Fruit fly (Drosophila melanogaster) whole organism, wandering third instar larva: ENCODE results near the gene mus101.

Experiments
- Abd-B ChIP-seq: fragments of >200 bp; optimal IDR thresholded peaks from 2 replicates; lab custom pipeline; 2017; ENCODE audit warnings: missing biosample characterization, missing genetic modification characterization
- CG32264 ChIP-seq: fragments of 200-800 bp; sonication (Bioruptor generic); optimal IDR thresholded peaks from 2 replicates; lab custom pipeline; 2016; ENCODE audit warnings: missing biosample characterization, missing genetic modification characterization
- CG9705 ChIP-seq: fragments of 200-800 bp; sonication (Bioruptor generic); optimal IDR thresholded peaks from 2 replicates; lab custom pipeline; 2018; ENCODE audit warnings: missing biosample characterization, mild to moderate bottlenecking, missing genetic modification characterization
- CrebA ChIP-seq: fragments of 200-800 bp; sonication (Bioruptor generic); optimal IDR thresholded peaks from 2 replicates; lab custom pipeline; 2016; ENCODE audit warnings: missing biosample characterization, mild to moderate bottlenecking, missing genetic modification characterization, borderline replicate concordance
- Dfd ChIP-seq: fragments of >200 bp; optimal IDR thresholded peaks from 2 replicates; lab custom pipeline; 2017; ENCODE audit warnings: missing biosample characterization, missing genetic modification characterization
- Dif ChIP-seq: fragments of 200-275, 200-300 bp; sonication (Bioruptor generic); optimal IDR thresholded peaks from 2 replicates; lab custom pipeline; 2018; ENCODE audit warnings: missing biosample characterization, missing genetic modification characterization; ENCODE audit not compliant: partially characterized antibody
- HLH106 ChIP-seq: fragments of 200-800 bp; optimal IDR thresholded peaks from 3 replicates; lab custom pipeline; 2019; ENCODE audit warnings: missing biosample characterization, mild to moderate bottlenecking, missing genetic modification characterization, moderate library complexity
- Hnf4 ChIP-seq: fragments of 200-800 bp; sonication (Bioruptor generic); optimal IDR thresholded peaks from 2 replicates; lab custom pipeline; 2016; ENCODE audit warnings: missing biosample characterization, mild to moderate bottlenecking, missing genetic modification characterization
- Hr78 ChIP-seq: fragments of >200 bp; optimal IDR thresholded peaks from 2 replicates; lab custom pipeline; 2017; ENCODE audit warnings: missing biosample characterization, missing genetic modification characterization
- Myc ChIP-seq: fragments of >200 bp; optimal IDR thresholded peaks from 2 replicates; lab custom pipeline; 2017
- N ChIP-seq: fragments of >200 bp; optimal IDR thresholded peaks from 2 replicates; lab custom pipeline; 2018; ENCODE audit warnings: missing biosample characterization, missing external identifiers, missing genetic modification characterization
- OdsH ChIP-seq: fragments of 200-800 bp; sonication (Bioruptor generic); optimal IDR thresholded peaks from 2 replicates; lab custom pipeline; 2016; ENCODE audit warnings: missing biosample characterization, mild to moderate bottlenecking, missing genetic modification characterization
- Rel ChIP-seq, 2 experiments: fragments of 200-800 bp; sonication (Bioruptor generic) in 1 of 2; optimal IDR thresholded peaks; 2 replicates in 1 of 2; 3 replicates in 1 of 2; lab custom pipeline; 2016 to 2019; ENCODE audit warnings: mild to moderate bottlenecking in 2 of 2, missing biosample characterization in 2 of 2, missing genetic modification characterization in 2 of 2, moderate library complexity in 1 of 2
- Sp1 ChIP-seq: fragments of 200-800 bp; sonication (Bioruptor generic); optimal IDR thresholded peaks from 3 replicates; lab custom pipeline; 2019; ENCODE audit warnings: missing biosample characterization, mild to moderate bottlenecking, missing genetic modification characterization, moderate library complexity
- Vsx2 ChIP-seq: fragments of 200-300, 225-300 bp; sonication (Bioruptor generic); optimal IDR thresholded peaks from 2 replicates; lab custom pipeline; 2018; ENCODE audit warnings: missing biosample characterization, missing genetic modification characterization; ENCODE audit not compliant: partially characterized antibody
- br ChIP-seq: fragments of 200-800 bp; sonication (Bioruptor generic); optimal IDR thresholded peaks from 2 replicates; lab custom pipeline; 2016; ENCODE audit warnings: missing biosample characterization, missing genetic modification characterization
- brk ChIP-seq: fragments of 200-800 bp; sonication (Bioruptor generic); optimal IDR thresholded peaks from 2 replicates; lab custom pipeline; 2016; ENCODE audit warnings: missing biosample characterization, mild to moderate bottlenecking, missing genetic modification characterization
- dl ChIP-seq, 2 experiments: fragments of 175-275, 200-275 bp in 1 of 2; fragments of 200-275 bp in 1 of 2; sonication (Bioruptor generic); optimal IDR thresholded peaks; lab custom pipeline; 2018; ENCODE audit warnings: mild to moderate bottlenecking in 2 of 2, missing biosample characterization in 2 of 2, missing genetic modification characterization in 2 of 2, moderate library complexity in 2 of 2; ENCODE audit not compliant: partially characterized antibody in 2 of 2, insufficient read depth in 1 of 2
- dmrt93B ChIP-seq: fragments of 200-800 bp; sonication (Bioruptor generic); optimal IDR thresholded peaks from 2 replicates; lab custom pipeline; 2018; ENCODE audit warnings: missing biosample characterization, mild to moderate bottlenecking, missing genetic modification characterization
- ey ChIP-seq: fragments of 200-800 bp; sonication (Bioruptor generic); optimal IDR thresholded peaks from 2 replicates; lab custom pipeline; 2016; ENCODE audit warnings: missing biosample characterization, missing genetic modification characterization
- foxo ChIP-seq, 2 experiments: fragments of 200-800 bp; sonication (Bioruptor generic); optimal IDR thresholded peaks; 2 replicates in 1 of 2; 3 replicates in 1 of 2; lab custom pipeline; 2016 to 2017; ENCODE audit warnings: missing biosample characterization in 2 of 2, missing genetic modification characterization in 2 of 2
- fru ChIP-seq: fragments of 200-800 bp; sonication (Bioruptor generic); optimal IDR thresholded peaks from 3 replicates; lab custom pipeline; 2016; ENCODE audit warnings: missing biosample characterization, mild to moderate bottlenecking, missing genetic modification characterization
- h ChIP-seq: fragments of 200-800 bp; sonication (Bioruptor generic); optimal IDR thresholded peaks from 3 replicates; lab custom pipeline; 2016; ENCODE audit warnings: missing biosample characterization, mild to moderate bottlenecking, missing genetic modification characterization
- jim ChIP-seq: fragments of 175-275, 200-325 bp; sonication (Bioruptor generic); optimal IDR thresholded peaks from 2 replicates; lab custom pipeline; 2016; ENCODE audit warnings: missing biosample characterization, mild to moderate bottlenecking, missing genetic modification characterization
- lola ChIP-seq: fragments of >200 bp; optimal IDR thresholded peaks from 2 replicates; lab custom pipeline; 2017; ENCODE audit warnings: missing biosample characterization, missing genetic modification characterization
- pan ChIP-seq: fragments of >200 bp; optimal IDR thresholded peaks from 2 replicates; lab custom pipeline; 2017
- psq ChIP-seq: fragments of 200-800 bp; sonication (Bioruptor generic); optimal IDR thresholded peaks from 3 replicates; lab custom pipeline; 2017; ENCODE audit warnings: missing biosample characterization, mild to moderate bottlenecking, missing genetic modification characterization, moderate library complexity
- rgr ChIP-seq: fragments of 200-800 bp; sonication (Bioruptor generic); optimal IDR thresholded peaks from 3 replicates; lab custom pipeline; 2016; ENCODE audit warnings: missing biosample characterization, mild to moderate bottlenecking, missing genetic modification characterization
- sage ChIP-seq: fragments of 200-800 bp; sonication (Bioruptor generic); optimal IDR thresholded peaks from 2 replicates; lab custom pipeline; 2016; ENCODE audit warnings: missing biosample characterization, mild to moderate bottlenecking, missing genetic modification characterization
- tai ChIP-seq: sonication (Bioruptor generic); optimal IDR thresholded peaks from 2 replicates; lab custom pipeline; 2016; ENCODE audit warnings: missing biosample characterization, missing genetic modification characterization
- usp ChIP-seq: fragments of >200 bp; optimal IDR thresholded peaks from 2 replicates; lab custom pipeline; 2017; ENCODE audit warnings: missing biosample characterization, missing genetic modification characterization
- woc ChIP-seq: sonication (Bioruptor generic); optimal IDR thresholded peaks from 2 replicates; lab custom pipeline; 2016; ENCODE audit warnings: missing biosample characterization, mild to moderate bottlenecking, missing genetic modification characterization

mus101 gene

dm6 chrX:13753101-13753758 is 31.2 kb downstream of the mus101 start:
- TF ChIP-seq psq (GFP tag; lab: Kevin White, UChicago) (peak; percentile 94), jim (GFP tag; lab: Kevin White, UChicago) (no peak), Vsx2 (no peak), ey (GFP tag; lab: Kevin White, UChicago) (no peak), foxo (GFP tag; optimal IDR thresholded peaks at IDR 0.05; lab: Kevin White, UChicago) (no peak), dl (GFP tag; optimal IDR thresholded peaks at IDR 0.05; lab: Kevin White, UChicago; ENCODE audit: insufficient read depth in 1 of 2, partially characterized antibody in 2 of 2) (no peak), Dfd (GFP tag; lab: Kevin White, UChicago) (no peak), N (GFP tag; lab: Kevin White, UChicago) (no peak), Hnf4 (GFP tag; lab: Kevin White, UChicago) (no peak), CrebA (GFP tag; lab: Kevin White, UChicago) (peak; percentile 29), dmrt93B (GFP tag; lab: Kevin White, UChicago) (no peak), lola (no peak), rgr (GFP tag; lab: Kevin White, UChicago) (no peak), tai (no peak), Hr78 (no peak), brk (GFP tag; lab: Kevin White, UChicago) (no peak), OdsH (GFP tag; lab: Kevin White, UChicago) (no peak), woc (no peak), Rel (GFP tag; optimal IDR thresholded peaks at IDR 0.05; lab: Kevin White, UChicago) (no peak), Rel (tag; optimal IDR thresholded peaks at IDR 0.05; lab: Kevin White, UChicago) (peak; percentile 78), Myc (lab: Kevin White, UChicago) (no peak), usp (GFP tag; lab: Kevin White, UChicago) (no peak), h (GFP tag; lab: Kevin White, UChicago) (no peak), br (GFP tag; lab: Kevin White, UChicago) (no peak)

dm6 chrX:13753775-13754174 is 31.7 kb downstream of the mus101 start:
- TF ChIP-seq jim (GFP tag; lab: Kevin White, UChicago), result no peak
- no peak for TF ChIP-seq foxo (GFP tag; optimal IDR thresholded peaks at IDR 0.05; lab: Kevin White, UChicago)
- no peak for TF ChIP-seq CG32264
- TF ChIP-seq h (GFP tag; lab: Kevin White, UChicago), result no peak
- no peak for TF ChIP-seq Abd-B

dm6 chrX:13754476-13754875 is 32.4 kb downstream of the mus101 start:
- TF ChIP-seq CG9705 (GFP tag; lab: Kevin White, UChicago) (no peak), fru (GFP tag; lab: Kevin White, UChicago) (peak; percentile 38), dl (GFP tag; optimal IDR thresholded peaks at IDR 0.05; lab: Kevin White, UChicago; ENCODE audit: insufficient read depth in 1 of 2, partially characterized antibody in 2 of 2) (no peak), br (GFP tag; lab: Kevin White, UChicago) (peak; percentile 38), Myc (lab: Kevin White, UChicago) (no peak), Dif (GFP tag; lab: Kevin White, UChicago) (no peak), CG32264 (peak; percentile 3), h (GFP tag; lab: Kevin White, UChicago) (peak; percentile 66), woc (peak; percentile 50), pan (lab: Kevin White, UChicago) (no peak), N (GFP tag; lab: Kevin White, UChicago) (no peak), HLH106 (tag; lab: Kevin White, UChicago) (no peak), OdsH (GFP tag; lab: Kevin White, UChicago) (peak; percentile 46), brk (GFP tag; lab: Kevin White, UChicago) (no peak), Vsx2 (no peak), usp (GFP tag; lab: Kevin White, UChicago) (no peak), Hnf4 (GFP tag; lab: Kevin White, UChicago) (peak; percentile 34), foxo (GFP tag; optimal IDR thresholded peaks at IDR 0.05; lab: Kevin White, UChicago) (peak in 1 of 2 experiments; percentile 64), Rel (GFP tag; optimal IDR thresholded peaks at IDR 0.05; lab: Kevin White, UChicago) (peak; percentile 25), Rel (tag; optimal IDR thresholded peaks at IDR 0.05; lab: Kevin White, UChicago) (no peak), sage (GFP tag; lab: Kevin White, UChicago) (peak; percentile 46), ey (GFP tag; lab: Kevin White, UChicago) (peak; percentile 46), lola (no peak), rgr (GFP tag; lab: Kevin White, UChicago) (peak; percentile 55), psq (GFP tag; lab: Kevin White, UChicago) (peak; percentile 95), Sp1 (peak; percentile 49)
- TF ChIP-seq, all 38 proteins: peak for 14
